Fruit fly (Drosophila melanogaster) whole organism, wandering third instar larva: ENCODE measurements around the gene bchs.
A peak's percentile ranks its signal among the peaks of the same experiment; 100 is the strongest.

ENCODE experiments used
- Abd-B ChIP-seq: fragments of >200 bp; optimal IDR thresholded peaks from 2 replicates; lab custom pipeline; 2017; ENCODE audit warnings: missing biosample characterization, missing genetic modification characterization
- CG32264 ChIP-seq: fragments of 200-800 bp; sonication (Bioruptor generic); optimal IDR thresholded peaks from 2 replicates; lab custom pipeline; 2016; ENCODE audit warnings: missing biosample characterization, missing genetic modification characterization
- CG9705 ChIP-seq: fragments of 200-800 bp; sonication (Bioruptor generic); optimal IDR thresholded peaks from 2 replicates; lab custom pipeline; 2018; ENCODE audit warnings: missing biosample characterization, mild to moderate bottlenecking, missing genetic modification characterization
- CrebA ChIP-seq: fragments of 200-800 bp; sonication (Bioruptor generic); optimal IDR thresholded peaks from 2 replicates; lab custom pipeline; 2016; ENCODE audit warnings: missing biosample characterization, mild to moderate bottlenecking, missing genetic modification characterization, borderline replicate concordance
- Dfd ChIP-seq: fragments of >200 bp; optimal IDR thresholded peaks from 2 replicates; lab custom pipeline; 2017; ENCODE audit warnings: missing biosample characterization, missing genetic modification characterization
- Dif ChIP-seq: fragments of 200-275, 200-300 bp; sonication (Bioruptor generic); optimal IDR thresholded peaks from 2 replicates; lab custom pipeline; 2018; ENCODE audit warnings: missing biosample characterization, missing genetic modification characterization; ENCODE audit not compliant: partially characterized antibody
- GATAd ChIP-seq: sonication (Bioruptor generic); optimal IDR thresholded peaks from 2 replicates; lab custom pipeline; 2016; ENCODE audit warnings: missing biosample characterization, missing genetic modification characterization
- HLH106 ChIP-seq: fragments of 200-800 bp; optimal IDR thresholded peaks from 3 replicates; lab custom pipeline; 2019; ENCODE audit warnings: missing biosample characterization, mild to moderate bottlenecking, missing genetic modification characterization, moderate library complexity
- Hnf4 ChIP-seq: fragments of 200-800 bp; sonication (Bioruptor generic); optimal IDR thresholded peaks from 2 replicates; lab custom pipeline; 2016; ENCODE audit warnings: missing biosample characterization, mild to moderate bottlenecking, missing genetic modification characterization
- Hr78 ChIP-seq: fragments of >200 bp; optimal IDR thresholded peaks from 2 replicates; lab custom pipeline; 2017; ENCODE audit warnings: missing biosample characterization, missing genetic modification characterization
- Hr83 ChIP-seq: fragments of 200-300 bp; sonication (Bioruptor generic); optimal IDR thresholded peaks from 2 replicates; lab custom pipeline; 2016; ENCODE audit warnings: missing biosample characterization, mild to moderate bottlenecking, missing genetic modification characterization, moderate library complexity; ENCODE audit not compliant: poor library complexity, severe bottlenecking
- Jra ChIP-seq: sonication (Bioruptor generic); optimal IDR thresholded peaks from 2 replicates; lab custom pipeline; 2016; ENCODE audit warnings: missing biosample characterization, missing genetic modification characterization
- Mio ChIP-seq: sonication (Bioruptor generic); optimal IDR thresholded peaks from 2 replicates; lab custom pipeline; 2016; ENCODE audit warnings: missing biosample characterization, missing genetic modification characterization
- Myc ChIP-seq: fragments of >200 bp; optimal IDR thresholded peaks from 2 replicates; lab custom pipeline; 2017
- N ChIP-seq: fragments of >200 bp; optimal IDR thresholded peaks from 2 replicates; lab custom pipeline; 2018; ENCODE audit warnings: missing biosample characterization, missing external identifiers, missing genetic modification characterization
- OdsH ChIP-seq: fragments of 200-800 bp; sonication (Bioruptor generic); optimal IDR thresholded peaks from 2 replicates; lab custom pipeline; 2016; ENCODE audit warnings: missing biosample characterization, mild to moderate bottlenecking, missing genetic modification characterization
- Rel ChIP-seq, 2 experiments: fragments of 200-800 bp; sonication (Bioruptor generic) in 1 of 2; optimal IDR thresholded peaks; 2 replicates in 1 of 2; 3 replicates in 1 of 2; lab custom pipeline; 2016 to 2019; ENCODE audit warnings: mild to moderate bottlenecking in 2 of 2, missing biosample characterization in 2 of 2, missing genetic modification characterization in 2 of 2, moderate library complexity in 1 of 2
- Sp1 ChIP-seq: fragments of 200-800 bp; sonication (Bioruptor generic); optimal IDR thresholded peaks from 3 replicates; lab custom pipeline; 2019; ENCODE audit warnings: missing biosample characterization, mild to moderate bottlenecking, missing genetic modification characterization, moderate library complexity
- Vsx2 ChIP-seq: fragments of 200-300, 225-300 bp; sonication (Bioruptor generic); optimal IDR thresholded peaks from 2 replicates; lab custom pipeline; 2018; ENCODE audit warnings: missing biosample characterization, missing genetic modification characterization; ENCODE audit not compliant: partially characterized antibody
- br ChIP-seq: fragments of 200-800 bp; sonication (Bioruptor generic); optimal IDR thresholded peaks from 2 replicates; lab custom pipeline; 2016; ENCODE audit warnings: missing biosample characterization, missing genetic modification characterization
- brk ChIP-seq: fragments of 200-800 bp; sonication (Bioruptor generic); optimal IDR thresholded peaks from 2 replicates; lab custom pipeline; 2016; ENCODE audit warnings: missing biosample characterization, mild to moderate bottlenecking, missing genetic modification characterization
- dl ChIP-seq, 2 experiments: fragments of 175-275, 200-275 bp in 1 of 2; fragments of 200-275 bp in 1 of 2; sonication (Bioruptor generic); optimal IDR thresholded peaks; lab custom pipeline; 2018; ENCODE audit warnings: mild to moderate bottlenecking in 2 of 2, missing biosample characterization in 2 of 2, missing genetic modification characterization in 2 of 2, moderate library complexity in 2 of 2; ENCODE audit not compliant: partially characterized antibody in 2 of 2, insufficient read depth in 1 of 2
- dmrt93B ChIP-seq: fragments of 200-800 bp; sonication (Bioruptor generic); optimal IDR thresholded peaks from 2 replicates; lab custom pipeline; 2018; ENCODE audit warnings: missing biosample characterization, mild to moderate bottlenecking, missing genetic modification characterization
- dsf ChIP-seq: sonication (Bioruptor generic); optimal IDR thresholded peaks from 2 replicates; lab custom pipeline; 2016; ENCODE audit warnings: missing biosample characterization, missing genetic modification characterization, borderline replicate concordance
- ey ChIP-seq: fragments of 200-800 bp; sonication (Bioruptor generic); optimal IDR thresholded peaks from 2 replicates; lab custom pipeline; 2016; ENCODE audit warnings: missing biosample characterization, missing genetic modification characterization
- foxo ChIP-seq, 2 experiments: fragments of 200-800 bp; sonication (Bioruptor generic); optimal IDR thresholded peaks; 2 replicates in 1 of 2; 3 replicates in 1 of 2; lab custom pipeline; 2016 to 2017; ENCODE audit warnings: missing biosample characterization in 2 of 2, missing genetic modification characterization in 2 of 2
- fru ChIP-seq: fragments of 200-800 bp; sonication (Bioruptor generic); optimal IDR thresholded peaks from 3 replicates; lab custom pipeline; 2016; ENCODE audit warnings: missing biosample characterization, mild to moderate bottlenecking, missing genetic modification characterization
- h ChIP-seq: fragments of 200-800 bp; sonication (Bioruptor generic); optimal IDR thresholded peaks from 3 replicates; lab custom pipeline; 2016; ENCODE audit warnings: missing biosample characterization, mild to moderate bottlenecking, missing genetic modification characterization
- pan ChIP-seq: fragments of >200 bp; optimal IDR thresholded peaks from 2 replicates; lab custom pipeline; 2017
- psq ChIP-seq: fragments of 200-800 bp; sonication (Bioruptor generic); optimal IDR thresholded peaks from 3 replicates; lab custom pipeline; 2017; ENCODE audit warnings: missing biosample characterization, mild to moderate bottlenecking, missing genetic modification characterization, moderate library complexity
- rgr ChIP-seq: fragments of 200-800 bp; sonication (Bioruptor generic); optimal IDR thresholded peaks from 3 replicates; lab custom pipeline; 2016; ENCODE audit warnings: missing biosample characterization, mild to moderate bottlenecking, missing genetic modification characterization
- sage ChIP-seq: fragments of 200-800 bp; sonication (Bioruptor generic); optimal IDR thresholded peaks from 2 replicates; lab custom pipeline; 2016; ENCODE audit warnings: missing biosample characterization, mild to moderate bottlenecking, missing genetic modification characterization
- sv ChIP-seq: fragments of 200-800 bp; sonication (Bioruptor generic); optimal IDR thresholded peaks from 3 replicates; lab custom pipeline; 2016; ENCODE audit warnings: missing biosample characterization, missing genetic modification characterization
- tai ChIP-seq: sonication (Bioruptor generic); optimal IDR thresholded peaks from 2 replicates; lab custom pipeline; 2016; ENCODE audit warnings: missing biosample characterization, missing genetic modification characterization
- usp ChIP-seq: fragments of >200 bp; optimal IDR thresholded peaks from 2 replicates; lab custom pipeline; 2017; ENCODE audit warnings: missing biosample characterization, missing genetic modification characterization
- woc ChIP-seq: sonication (Bioruptor generic); optimal IDR thresholded peaks from 2 replicates; lab custom pipeline; 2016; ENCODE audit warnings: missing biosample characterization, mild to moderate bottlenecking, missing genetic modification characterization

bchs gene

dm6 chr2L:5943229-5944078, 36.5 kb downstream of the bchs start, which contains the start of the genes Sfp26Ad and Gpdh1:
Gene Sfp26Ad, minus strand, starts transcription at chr2L:5943304.
Gene Gpdh1, plus strand, starts transcription at chr2L:5943643.
- TF ChIP-seq woc (peak; percentile 44), ey (peak; percentile 74), N (GFP tag; lab: Kevin White, UChicago) (no peak), Dif (GFP tag; lab: Kevin White, UChicago) (peak; percentile 95), Dfd (GFP tag; lab: Kevin White, UChicago) (no peak), Hr83 (GFP tag; lab: Kevin White, UChicago) (peak; percentile 76), usp (GFP tag; lab: Kevin White, UChicago) (no peak), br (GFP tag; lab: Kevin White, UChicago) (peak; percentile 75), CG9705 (GFP tag; lab: Kevin White, UChicago) (peak; percentile 79), Mio (no peak), HLH106 (peak; percentile 72), h (GFP tag; lab: Kevin White, UChicago) (peak; percentile 87), Abd-B (no peak), Sp1 (peak; percentile 59), psq (GFP tag; lab: Kevin White, UChicago) (peak; percentile 78), dsf (GFP tag; lab: Kevin White, UChicago) (peak; percentile 88), pan (lab: Kevin White, UChicago) (no peak), Myc (lab: Kevin White, UChicago) (peak; percentile 38), rgr (GFP tag; lab: Kevin White, UChicago) (peak; percentile 87), CG32264 (GFP tag; lab: Kevin White, UChicago) (peak; percentile 57), Vsx2 (peak; percentile 29), OdsH (GFP tag; lab: Kevin White, UChicago) (peak; percentile 80), sv (peak; percentile 89), Hr78 (GFP tag; lab: Kevin White, UChicago) (no peak), sage (GFP tag; lab: Kevin White, UChicago) (peak; percentile 76), Hnf4 (GFP tag; lab: Kevin White, UChicago) (peak; percentile 87), CrebA (peak; percentile 89), brk (GFP tag; lab: Kevin White, UChicago) (peak; percentile 67), GATAd (GFP tag; lab: Kevin White, UChicago) (peak; percentile 23), foxo (GFP tag; optimal IDR thresholded peaks at IDR 0.05; lab: Kevin White, UChicago) (peak; percentile 30 to 82), fru (GFP tag; lab: Kevin White, UChicago) (peak; percentile 83), Rel (GFP tag; optimal IDR thresholded peaks at IDR 0.05; lab: Kevin White, UChicago) (no peak), Rel (tag; optimal IDR thresholded peaks at IDR 0.05; lab: Kevin White, UChicago) (peak; percentile 46), tai (GFP tag; lab: Kevin White, UChicago) (no peak), Jra (peak; percentile 72), dl (GFP tag; optimal IDR thresholded peaks at IDR 0.05; lab: Kevin White, UChicago; ENCODE audit: insufficient read depth in 1 of 2, partially characterized antibody in 2 of 2) (peak; percentile 92 to 96), dmrt93B (no peak)

dm6 chr2L:5944305-5945282, 37.6 kb downstream of the bchs start:
- no peak for TF ChIP-seq usp (GFP tag; lab: Kevin White, UChicago)
- peak; percentile 73 to 84 for TF ChIP-seq dl (GFP tag; optimal IDR thresholded peaks at IDR 0.05; lab: Kevin White, UChicago; ENCODE audit: insufficient read depth in 1 of 2, partially characterized antibody in 2 of 2)
- TF ChIP-seq rgr (GFP tag; lab: Kevin White, UChicago): no peak
- peak; percentile 42 for TF ChIP-seq Vsx2
- no peak for TF ChIP-seq CG9705 (GFP tag; lab: Kevin White, UChicago)
- TF ChIP-seq sv: no peak
- TF ChIP-seq Sp1: no peak
- no peak for TF ChIP-seq HLH106
- TF ChIP-seq OdsH (GFP tag; lab: Kevin White, UChicago): no peak
- peak; percentile 72 for TF ChIP-seq h (GFP tag; lab: Kevin White, UChicago)
- peak; percentile 30 for TF ChIP-seq Hr83 (GFP tag; lab: Kevin White, UChicago)
- TF ChIP-seq pan (lab: Kevin White, UChicago): no peak
- TF ChIP-seq Rel (GFP tag; optimal IDR thresholded peaks at IDR 0.05; lab: Kevin White, UChicago): no peak
- TF ChIP-seq Rel (tag; optimal IDR thresholded peaks at IDR 0.05; lab: Kevin White, UChicago): peak; percentile 80
- peak; percentile 75 for TF ChIP-seq Dif (GFP tag; lab: Kevin White, UChicago)
- TF ChIP-seq, all 38 proteins: peak for 6
